Worm (Caenorhabditis elegans): Measurements from ENCODE around the gene unc-30.

Gene unc-30

ce11 chrIV:13116679-13117078, 2.1 kb upstream of the unc-30 start:
- TF ChIP-seq tbx-2 (tag; optimal IDR thresholded peaks at IDR 0.05) = no peak
- peak; percentile 87 for TF ChIP-seq blmp-1 (tag; optimal IDR thresholded peaks at IDR 0.05)

DNA sequence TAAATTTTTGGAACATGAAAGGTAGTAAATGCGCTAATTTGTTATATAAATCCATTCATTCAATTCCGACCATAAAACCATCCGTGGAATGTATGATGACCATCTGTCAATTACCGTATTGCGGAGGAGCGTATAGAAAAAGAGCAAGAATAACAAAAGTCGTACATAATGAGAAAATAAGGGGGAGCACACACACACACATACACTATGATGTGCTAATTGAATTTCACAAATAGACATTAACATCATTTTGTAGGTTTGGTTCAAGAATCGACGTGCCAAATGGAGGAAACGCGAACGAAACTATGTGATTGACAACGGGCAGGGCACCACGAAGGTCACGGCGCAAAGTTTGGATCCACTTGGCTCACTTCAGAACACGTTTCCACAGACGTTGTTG, 2.6 kb downstream of the unc-30 start:
- TF ChIP-seq sptf-1 (tag; optimal IDR thresholded peaks at IDR 0.05) = no peak
- TF ChIP-seq F16B12.6 (tag; optimal IDR thresholded peaks at IDR 0.05) = no peak
- no peak for TF ChIP-seq nhr-28 (tag; optimal IDR thresholded peaks at IDR 0.05)
- TF ChIP-seq unc-62 (GFP tag; optimal IDR thresholded peaks at IDR 0.05) = no peak
- TF ChIP-seq alr-1 (tag; optimal IDR thresholded peaks at IDR 0.05; ENCODE audit: borderline replicate concordance) = no peak
- TF ChIP-seq hlh-17 (GFP tag; optimal IDR thresholded peaks at IDR 0.05; ENCODE audit: borderline replicate concordance) = no peak
- TF ChIP-seq ets-5 (GFP tag; IDR thresholded peaks at IDR 0.05) = no peak
- no peak for TF ChIP-seq nhr-77 (tag; optimal IDR thresholded peaks at IDR 0.05)

DNA sequence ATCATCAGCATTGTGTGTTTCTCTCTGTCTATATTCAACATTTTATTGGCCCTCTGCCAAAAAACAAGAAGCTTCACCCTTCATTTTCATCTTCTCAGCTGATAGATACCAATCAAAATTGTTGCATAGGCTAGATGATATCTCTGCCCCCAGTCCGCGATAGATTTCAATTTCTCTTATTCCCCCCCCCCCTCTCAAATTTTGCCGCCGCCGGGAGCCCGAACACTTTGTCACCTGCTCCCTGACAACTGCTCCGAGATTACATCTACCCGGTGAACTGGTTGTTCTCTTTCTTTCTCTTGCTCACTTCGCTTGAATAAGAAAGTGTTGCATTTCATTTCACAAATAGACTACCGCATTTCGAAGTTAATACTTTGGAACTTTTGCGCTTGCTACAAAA, 7.2 kb downstream of the unc-30 start:
- TF ChIP-seq fkh-8 (tag; optimal IDR thresholded peaks at IDR 0.05) (no peak), lin-14 (GFP tag; optimal IDR thresholded peaks at IDR 0.05) (peak; percentile 66), pag-3 (tag; optimal IDR thresholded peaks at IDR 0.05; ENCODE audit: borderline replicate concordance, insufficient read depth) (peak; percentile 48), ets-5 (GFP tag; IDR thresholded peaks at IDR 0.05) (no peak)

DNA sequence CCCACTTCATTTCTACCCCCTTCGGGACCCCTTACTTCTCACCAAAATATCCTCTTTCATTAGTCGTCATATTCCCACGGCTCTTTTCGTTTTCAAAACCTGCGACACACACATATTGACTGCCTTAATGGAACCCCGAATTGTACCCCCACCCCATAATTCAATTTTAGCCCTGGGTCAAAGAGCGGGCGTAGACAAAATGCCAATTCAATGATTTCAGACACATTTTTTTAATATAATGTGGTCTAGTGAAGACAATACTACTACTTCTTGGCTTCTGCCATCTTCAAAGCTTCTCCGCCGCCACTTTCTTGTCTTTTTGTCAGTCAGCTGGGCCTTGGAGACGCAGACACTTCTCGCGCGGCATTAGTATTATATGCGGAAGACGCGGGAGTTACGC, 8.9 kb downstream of the unc-30 start:
- TF ChIP-seq efl-1 (optimal IDR thresholded peaks at IDR 0.05) (no peak), efl-1 (GFP tag; optimal IDR thresholded peaks at IDR 0.05 in 1 of 2) (peak in 1 of 2 experiments; percentile 39), pax-3 (tag; optimal IDR thresholded peaks at IDR 0.05) (no peak), mef-2 (tag; optimal IDR thresholded peaks at IDR 0.05) (no peak)

DNA sequence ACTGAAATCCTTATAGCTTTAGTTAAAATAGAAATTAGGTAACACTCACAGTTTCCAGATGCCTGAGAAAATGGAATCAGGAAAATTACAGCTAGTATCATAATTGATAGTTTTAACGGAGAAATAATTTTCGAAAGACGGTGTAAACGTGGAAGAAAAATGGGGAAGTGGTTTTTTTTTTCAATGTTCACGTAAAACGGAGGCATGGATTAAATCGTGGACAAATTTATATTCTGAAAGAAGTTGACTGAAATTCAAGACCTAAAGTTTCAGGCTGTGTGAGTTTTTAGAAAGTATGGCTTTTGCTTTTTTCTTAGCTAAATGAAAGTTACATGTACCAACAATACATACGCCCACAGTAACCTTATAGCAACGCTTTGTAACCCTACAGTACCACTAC, 23.5 kb downstream of the unc-30 start, which contains the start of gene spe-43:
Gene spe-43, minus strand, starts transcription at position 101 of the 400 bp plus-strand sequence.
- no peak for TF ChIP-seq mdl-1 (tag; optimal IDR thresholded peaks at IDR 0.05)
- no peak for TF ChIP-seq ceh-63 (GFP tag; optimal IDR thresholded peaks at IDR 0.05)
- TF ChIP-seq elt-3 (tag; optimal IDR thresholded peaks at IDR 0.05) = no peak

- TF ChIP-seq efl-1 (optimal IDR thresholded peaks at IDR 0.05) = no peak
- TF ChIP-seq efl-1 (GFP tag; optimal IDR thresholded peaks at IDR 0.05 in 1 of 2) = no peak
- no peak for TF ChIP-seq pax-3 (tag; optimal IDR thresholded peaks at IDR 0.05)
- TF ChIP-seq fkh-10 (GFP tag; optimal IDR thresholded peaks at IDR 0.05) = no peak
- TF ChIP-seq unc-130 (tag; optimal IDR thresholded peaks at IDR 0.05) = no peak
- no peak for TF ChIP-seq nhr-12 (tag; optimal IDR thresholded peaks at IDR 0.05)
- TF ChIP-seq rnt-1 (tag; optimal IDR thresholded peaks at IDR 0.05) = no peak
- no peak for TF ChIP-seq dpl-1 (GFP tag; optimal IDR thresholded peaks at IDR 0.05)
- TF ChIP-seq skn-1 (tag; optimal IDR thresholded peaks at IDR 0.05) = no peak
- TF ChIP-seq ztf-11 (tag; optimal IDR thresholded peaks at IDR 0.05) = no peak
- TF ChIP-seq xbp-1 (tag; optimal IDR thresholded peaks at IDR 0.05) = no peak
- TF ChIP-seq zag-1 (tag; optimal IDR thresholded peaks at IDR 0.05) = no peak
- TF ChIP-seq ztf-4 (tag; optimal IDR thresholded peaks at IDR 0.05) = no peak
- no peak for TF ChIP-seq nhr-84 (tag; optimal IDR thresholded peaks at IDR 0.05)
- no peak for TF ChIP-seq tbx-2 (tag; optimal IDR thresholded peaks at IDR 0.05)
- no peak for TF ChIP-seq ceh-90 (tag; optimal IDR thresholded peaks at IDR 0.05)
Observed at ce11 chrIV:13149276-13149675, 30.5 kb downstream of the unc-30 start, which contains the start of gene nlp-79. Gene nlp-79 (plus strand): TSS chrIV:13149576.
